Fruit fly (Drosophila melanogaster) whole organism, embryonic: ENCODE data around the gene Rack1.

Experiments
- ATbp ChIP-seq: fragments of 200-800 bp; sonication (Bioruptor generic); optimal IDR thresholded peaks from 2 replicates; lab custom pipeline; 2017; ENCODE audit warnings: missing biosample characterization, mild to moderate bottlenecking, missing genetic modification characterization, missing genetic modification reagents
- Asciz ChIP-seq: fragments of 200-800 bp; sonication (Bioruptor generic); optimal IDR thresholded peaks from 2 replicates; lab custom pipeline; 2017; ENCODE audit warnings: missing biosample characterization, mild to moderate bottlenecking, missing genetic modification characterization, missing genetic modification reagents
- Blimp-1 ChIP-seq: fragments of 200-800 bp; sonication (Bioruptor generic); optimal IDR thresholded peaks from 3 replicates; lab custom pipeline; 2018; ENCODE audit warnings: missing biosample characterization, missing genetic modification characterization, mild to moderate bottlenecking, moderate library complexity, missing genetic modification reagents
- C15 ChIP-seq: fragments of 200-800 bp; sonication (Bioruptor generic); IDR thresholded peaks from 3 replicates; pipeline ENCODE4 v1.3.6; 2022; ENCODE audit warnings: missing biosample characterization, missing genetic modification characterization
- CG11504 ChIP-seq: fragments of 200-800 bp; sonication (Bioruptor generic); optimal IDR thresholded peaks from 3 replicates; lab custom pipeline; 2019; ENCODE audit warnings: missing biosample characterization, mild to moderate bottlenecking, missing genetic modification characterization, moderate library complexity
- CG12071 ChIP-seq: fragments of 200-800 bp; sonication (Bioruptor generic); optimal IDR thresholded peaks from 3 replicates; lab custom pipeline; 2018; ENCODE audit warnings: missing biosample characterization, mild to moderate bottlenecking, missing genetic modification characterization
- CG15479 ChIP-seq: fragments of 200-800 bp; sonication (Bioruptor generic); optimal IDR thresholded peaks from 3 replicates; lab custom pipeline; 2019; ENCODE audit warnings: missing biosample characterization, mild to moderate bottlenecking, missing genetic modification characterization, moderate library complexity
- CG1647 ChIP-seq: fragments of 200-800 bp; sonication (Bioruptor generic); optimal IDR thresholded peaks from 3 replicates; lab custom pipeline; 2016; ENCODE audit warnings: missing biosample characterization, missing genetic modification characterization
- CG18619 ChIP-seq: fragments of 200-800 bp; sonication (Bioruptor generic); optimal IDR thresholded peaks from 3 replicates; lab custom pipeline; 2017; ENCODE audit warnings: missing biosample characterization, mild to moderate bottlenecking, missing genetic modification characterization
- CG34422 ChIP-seq: fragments of 200-800 bp; sonication (Bioruptor generic); IDR thresholded peaks from 3 replicates; pipeline ENCODE4 v1.3.6; 2022; ENCODE audit warnings: missing biosample characterization, missing genetic modification characterization
- CG4404 ChIP-seq: fragments of 200-800 bp; sonication (Bioruptor generic); IDR thresholded peaks from 2 replicates; pipeline ENCODE4 v1.3.6; 2022; ENCODE audit warnings: missing biosample characterization, missing genetic modification characterization
- CG5953 ChIP-seq: fragments of 200-800 bp; sonication (Bioruptor generic); IDR thresholded peaks from 2 replicates; pipeline ENCODE4 v1.3.6; 2022; ENCODE audit warnings: missing biosample characterization, missing genetic modification characterization
- CG6791 ChIP-seq: fragments of 200-800 bp; sonication (Bioruptor generic); IDR thresholded peaks from 3 replicates; pipeline ENCODE4 v1.3.6; 2022; ENCODE audit warnings: missing biosample characterization, missing genetic modification characterization; ENCODE audit not compliant: partially characterized antibody
- CG7556 ChIP-seq: fragments of 200-800 bp; sonication (Bioruptor generic); optimal IDR thresholded peaks from 2 replicates; lab custom pipeline; 2017; ENCODE audit warnings: missing biosample characterization, mild to moderate bottlenecking, missing genetic modification characterization
- CG7928 ChIP-seq: fragments of 200-800 bp; sonication (Bioruptor generic); optimal IDR thresholded peaks from 2 replicates; lab custom pipeline; 2017; ENCODE audit warnings: missing biosample characterization, mild to moderate bottlenecking, missing genetic modification characterization
- CG8281 ChIP-seq: fragments of 200-800 bp; sonication (Bioruptor generic); optimal IDR thresholded peaks from 2 replicates; lab custom pipeline; 2018; ENCODE audit warnings: missing biosample characterization, mild to moderate bottlenecking, missing genetic modification characterization, moderate library complexity
- CG8388 ChIP-seq: fragments of 200-800 bp; sonication (Bioruptor generic); optimal IDR thresholded peaks from 2 replicates; lab custom pipeline; 2019; ENCODE audit warnings: missing biosample characterization, mild to moderate bottlenecking, missing genetic modification characterization, moderate library complexity
- CG8944 ChIP-seq: fragments of 200-800 bp; sonication (Bioruptor generic); optimal IDR thresholded peaks from 3 replicates; lab custom pipeline; 2016; ENCODE audit warnings: missing biosample characterization, missing genetic modification characterization
- CG9215 ChIP-seq: fragments of 200-800 bp; sonication (Bioruptor generic); IDR thresholded peaks from 2 replicates; pipeline ENCODE4 v1.3.6; 2022; ENCODE audit warnings: missing biosample characterization, missing genetic modification characterization
- CHES-1-like ChIP-seq: fragments of 200-800 bp; sonication (Bioruptor generic); optimal IDR thresholded peaks from 2 replicates; lab custom pipeline; 2016; ENCODE audit warnings: missing biosample characterization, missing genetic modification characterization
- Camta ChIP-seq: fragments of 200-800 bp; sonication (Bioruptor generic); optimal IDR thresholded peaks from 2 replicates; lab custom pipeline; 2016; ENCODE audit warnings: missing biosample characterization, missing genetic modification characterization
- Chrac-16 ChIP-seq: fragments of 200-800 bp; sonication (Bioruptor generic); optimal IDR thresholded peaks from 3 replicates; lab custom pipeline; 2016; ENCODE audit warnings: missing biosample characterization, missing genetic modification characterization
- CoRest ChIP-seq: fragments of 200-800 bp; sonication (Bioruptor generic); optimal IDR thresholded peaks from 3 replicates; lab custom pipeline; 2018; ENCODE audit warnings: missing biosample characterization, mild to moderate bottlenecking, missing genetic modification characterization, moderate library complexity
- D19B ChIP-seq: fragments of 200-800 bp; sonication (Bioruptor generic); optimal IDR thresholded peaks from 2 replicates; lab custom pipeline; 2017; ENCODE audit warnings: missing biosample characterization, mild to moderate bottlenecking, missing genetic modification characterization
- Dll ChIP-seq: fragments of 200-800 bp; sonication (Bioruptor generic); IDR thresholded peaks from 4 replicates; pipeline ENCODE4 v1.3.6; 2022; ENCODE audit warnings: missing biosample characterization, missing genetic modification characterization; ENCODE audit not compliant: partially characterized antibody
- Doc3 ChIP-seq: fragments of 200-800 bp; sonication (Bioruptor generic); IDR thresholded peaks from 3 replicates; pipeline ENCODE4 v1.3.6; 2022; ENCODE audit warnings: missing biosample characterization, missing genetic modification characterization; ENCODE audit not compliant: partially characterized antibody
- Hey ChIP-seq: fragments of 200-800 bp; sonication (Bioruptor generic); optimal IDR thresholded peaks from 3 replicates; lab custom pipeline; 2018; ENCODE audit warnings: missing biosample characterization, mild to moderate bottlenecking, missing genetic modification characterization
- Myb ChIP-seq: fragments of 200-800 bp; sonication (Bioruptor generic); optimal IDR thresholded peaks from 2 replicates; lab custom pipeline; 2016; ENCODE audit warnings: missing biosample characterization, missing genetic modification characterization
- Side ChIP-seq: fragments of 200-800 bp; sonication (Bioruptor generic); optimal IDR thresholded peaks from 2 replicates; lab custom pipeline; 2016; ENCODE audit warnings: missing biosample characterization, missing genetic modification characterization
- Sin3A ChIP-seq: fragments of >200 bp; optimal IDR thresholded peaks from 2 replicates; lab custom pipeline; 2018
- Sry-δ ChIP-seq: fragments of 200-800 bp; sonication (Bioruptor generic); optimal IDR thresholded peaks from 2 replicates; lab custom pipeline; 2016; ENCODE audit warnings: missing biosample characterization, missing genetic modification characterization
- da ChIP-seq: fragments of 200-800 bp; sonication (Bioruptor generic); optimal IDR thresholded peaks from 2 replicates; lab custom pipeline; 2016; ENCODE audit warnings: missing biosample characterization, missing genetic modification characterization
- dan ChIP-seq: fragments of 200-800 bp; sonication (Bioruptor generic); IDR thresholded peaks from 2 replicates; pipeline ENCODE4 v1.3.6; 2022; ENCODE audit warnings: missing biosample characterization, missing genetic modification characterization
- dati ChIP-seq: fragments of 200-800 bp; sonication (Bioruptor generic); IDR thresholded peaks from 2 replicates; pipeline ENCODE4 v1.3.6; 2022; ENCODE audit warnings: missing biosample characterization, missing genetic modification characterization
- emc ChIP-seq: fragments of 200-800 bp; sonication (Bioruptor generic); optimal IDR thresholded peaks from 2 replicates; lab custom pipeline; 2016; ENCODE audit warnings: missing biosample characterization, missing genetic modification characterization
- hth ChIP-seq: fragments of >200 bp; optimal IDR thresholded peaks from 2 replicates; lab custom pipeline; 2017; ENCODE audit warnings: inconsistent platforms
- mam ChIP-seq: fragments of 200-800 bp; sonication (Bioruptor generic); optimal IDR thresholded peaks from 3 replicates; lab custom pipeline; 2016; ENCODE audit warnings: missing biosample characterization, missing genetic modification characterization
- nerfin-2 ChIP-seq: fragments of 200-800 bp; sonication (Bioruptor generic); IDR thresholded peaks from 2 replicates; pipeline ENCODE4 v1.3.6; 2022; ENCODE audit warnings: missing biosample characterization, missing genetic modification characterization; ENCODE audit not compliant: partially characterized antibody
- otp ChIP-seq: fragments of 200-800 bp; sonication (Bioruptor generic); IDR thresholded peaks from 3 replicates; pipeline ENCODE4, ENCODE4 v1.3.6; 2022; ENCODE audit warnings: missing biosample characterization, missing genetic modification characterization
- pan ChIP-seq, 4 experiments: fragments of >200 bp in 3 of 4; fragments of 200-800 bp in 1 of 4; sonication (Bioruptor generic) in 1 of 4; optimal IDR thresholded peaks in 3 of 4; IDR thresholded peaks in 1 of 4; 2 replicates each; pipeline versions ENCODE4 v1.3.6 to Lab custom; 2017 to 2022; ENCODE audit warnings: missing biosample characterization in 2 of 4, missing genetic modification characterization in 2 of 4, mixed read lengths in 1 of 4
- peb ChIP-seq: fragments of 200-800 bp; sonication (Bioruptor generic); IDR thresholded peaks from 2 replicates; pipeline ENCODE4 v1.3.6; 2022; ENCODE audit warnings: missing biosample characterization, missing genetic modification characterization
- schlank ChIP-seq: fragments of 200-800 bp; sonication (Bioruptor generic); optimal IDR thresholded peaks from 2 replicates; lab custom pipeline; 2018; ENCODE audit warnings: missing biosample characterization, mild to moderate bottlenecking, missing genetic modification characterization
- sug ChIP-seq: fragments of 200-800 bp; optimal IDR thresholded peaks from 2 replicates; lab custom pipeline; 2019; ENCODE audit warnings: missing biosample characterization, mild to moderate bottlenecking, missing genetic modification characterization, moderate library complexity
- tll ChIP-seq, 2 experiments: fragments of 200-800 bp in 1 of 2; fragments of >200 bp in 1 of 2; sonication (Bioruptor generic) in 1 of 2; optimal IDR thresholded peaks; 2 replicates each; lab custom pipeline; 2017 to 2019; ENCODE audit warnings: missing biosample characterization in 2 of 2, missing genetic modification characterization in 2 of 2, mild to moderate bottlenecking in 1 of 2, moderate library complexity in 1 of 2
- tup ChIP-seq: fragments of 200-800 bp; sonication (Bioruptor generic); optimal IDR thresholded peaks from 2 replicates; lab custom pipeline; 2016; ENCODE audit warnings: missing biosample characterization, mild to moderate bottlenecking, missing genetic modification characterization, moderate library complexity
- unpg ChIP-seq: fragments of 200-800 bp; sonication (Bioruptor generic); optimal IDR thresholded peaks from 3 replicates; lab custom pipeline; 2018; ENCODE audit warnings: missing biosample characterization, mild to moderate bottlenecking, missing genetic modification characterization, moderate library complexity
- vfl ChIP-seq: fragments of 200-800 bp; sonication (Bioruptor generic); optimal IDR thresholded peaks from 2 replicates; lab custom pipeline; 2016; ENCODE audit warnings: missing biosample characterization, missing genetic modification characterization
- yki ChIP-seq: fragments of >200 bp; optimal IDR thresholded peaks from 3 replicates; lab custom pipeline; 2018
- zf30C ChIP-seq: fragments of 200-800 bp; sonication (Bioruptor generic); optimal IDR thresholded peaks from 3 replicates; lab custom pipeline; 2018; ENCODE audit warnings: missing biosample characterization, mild to moderate bottlenecking, missing genetic modification characterization
- zfh2 ChIP-seq: fragments of 200-800 bp; sonication (Bioruptor generic); optimal IDR thresholded peaks from 2 replicates; lab custom pipeline; 2016; ENCODE audit warnings: missing biosample characterization, missing genetic modification characterization

The Rack1 gene

dm6 chr2L:7782788-7783401 lies 44.2 kb downstream of the Rack1 start, which contains the start of gene Brd7-9 (continued):
- TF ChIP-seq Asciz (GFP tag; lab: Kevin White, UChicago) (peak; percentile 61), CG9215 (GFP tag; lab: Robert Waterston, UW) (0 out of 2 replicates have a peak, but pooled peaks have one; percentile 22), zf30C (GFP tag; lab: Kevin White, UChicago) (peak; percentile 87), Hey (tag; lab: Kevin White, UChicago) (no peak), Doc3 (GFP tag; lab: Robert Waterston, UW) (no peak), CG15479 (GFP tag; lab: Kevin White, UChicago) (no peak), CG12071 (GFP tag; lab: Kevin White, UChicago) (peak; percentile 86), CG4404 (GFP tag; lab: Robert Waterston, UW) (peak; percentile 22; the same call in 1 of the 2 replicates), C15 (peak; percentile 63; the same call in 1 of the 3 replicates), da (GFP tag; lab: Kevin White, UChicago) (no peak), sug (peak; percentile 29), nerfin-2 (0 out of 2 replicates have a peak, but pooled peaks have one; percentile 40), vfl (GFP tag; lab: Kevin White, UChicago) (no peak), dati (GFP tag; lab: Robert Waterston, UW) (peak; percentile 80), hth (lab: Kevin White, UChicago) (no peak), yki (lab: Kevin White, UChicago) (no peak), Blimp-1 (GFP tag; lab: Kevin White, UChicago) (peak; percentile 71), Dll (GFP tag; lab: Robert Waterston, UW) (peak; percentile 69), Camta (GFP tag; lab: Kevin White, UChicago) (peak; percentile 41), CG8944 (peak; percentile 56), ATbp (GFP tag; lab: Kevin White, UChicago) (peak; percentile 79), Sry-δ (GFP tag; lab: Kevin White, UChicago) (peak; percentile 38), peb (GFP tag; lab: Robert Waterston, UW) (no peak), zfh2 (no peak), CG7556 (GFP tag; lab: Kevin White, UChicago) (peak; percentile 78), dan (GFP tag; lab: Robert Waterston, UW) (no peak), Side (peak; percentile 69), CG8281 (tag; lab: Kevin White, UChicago) (no peak), emc (no peak), CG8388 (GFP tag; lab: Kevin White, UChicago) (peak; percentile 62), CoRest (tag; lab: Kevin White, UChicago) (peak; percentile 39), mam (GFP tag; lab: Kevin White, UChicago) (peak; percentile 64), CG11504 (peak; percentile 71), tll (GFP tag; optimal IDR thresholded peaks at IDR 0.05; lab: Kevin White, UChicago) (no peak), otp (GFP tag; lab: Robert Waterston, UW) (peak; percentile 77), Chrac-16 (GFP tag; lab: Kevin White, UChicago) (peak; percentile 52), CHES-1-like (GFP tag; lab: Kevin White, UChicago) (peak; percentile 25), schlank (no peak), CG7928 (peak; percentile 51), CG18619 (GFP tag; lab: Kevin White, UChicago) (peak; percentile 66), Sin3A (lab: Kevin White, UChicago) (peak; percentile 75), CG1647 (GFP tag; lab: Kevin White, UChicago) (no peak), unpg (GFP tag; lab: Kevin White, UChicago) (peak; percentile 81), CG34422 (GFP tag; lab: Robert Waterston, UW) (peak; percentile 95), D19B (GFP tag; lab: Kevin White, UChicago) (peak; percentile 59), Myb (GFP tag; lab: Kevin White, UChicago) (no peak), CG6791 (GFP tag; lab: Robert Waterston, UW) (no peak), tup (GFP tag; lab: Kevin White, UChicago) (peak; percentile 28), CG5953 (GFP tag; lab: Robert Waterston, UW) (peak; percentile 72), pan (optimal IDR thresholded peaks at IDR 0.05; lab: Kevin White, UChicago) (no peak), pan (GFP tag; optimal IDR thresholded peaks at IDR 0.05 in 1 of 2, IDR thresholded peaks at IDR 0.05 in 1 of 2) (peak in 1 of 2 experiments; percentile 87)
